Worm (Caenorhabditis elegans): Measurements from ENCODE around the gene F17C8.3.
A peak's percentile ranks its signal among the peaks of the same experiment; 100 is the strongest.

DNA sequence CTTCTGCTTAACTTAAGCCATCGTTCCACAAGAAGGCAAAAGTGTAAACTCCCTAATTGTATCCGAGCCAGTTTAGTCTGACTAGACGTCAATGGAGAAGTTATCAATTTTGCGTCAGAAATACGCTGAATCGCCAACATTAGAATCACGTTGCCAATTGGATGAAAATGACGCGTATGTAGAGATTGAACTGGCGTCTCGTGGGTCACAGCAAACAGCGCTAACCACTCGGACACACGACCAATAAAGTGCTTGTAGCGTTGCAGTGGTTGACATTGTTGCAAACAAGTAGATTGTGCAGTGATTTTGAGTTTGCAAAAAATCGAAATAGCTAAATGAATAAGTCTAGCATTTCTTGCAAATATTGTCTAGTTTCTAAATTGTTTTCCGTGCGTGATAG is 42.1 kb upstream of the F17C8.3 start:
- peak; percentile 41 for TF ChIP-seq F13C5.2 (tag; optimal IDR thresholded peaks at IDR 0.05)
- TF ChIP-seq ama-1 (optimal IDR thresholded peaks at IDR 0.05): no peak
- TF ChIP-seq hnd-1 (tag; optimal IDR thresholded peaks at IDR 0.05): peak; percentile 64
- peak; percentile 69 for TF ChIP-seq B0310.2 (tag; optimal IDR thresholded peaks at IDR 0.05)
- peak; percentile 76 for TF ChIP-seq tra-4 (tag; optimal IDR thresholded peaks at IDR 0.05)
- TF ChIP-seq ceh-36 (tag; optimal IDR thresholded peaks at IDR 0.05): peak; percentile 84
- no peak for TF ChIP-seq pes-1 (GFP tag; IDR thresholded peaks at IDR 0.05)
- no peak; the same call in 1 of the 2 replicates for TF ChIP-seq sea-1 (GFP tag; conservative IDR thresholded peaks at IDR 0.05)
- TF ChIP-seq flt-1 (GFP tag; IDR thresholded peaks at IDR 0.05): peak; percentile 76

Measured in whole organism, early embryonic.